Worm (Caenorhabditis elegans) whole organism, L1 larva: ENCODE measurements around the gene C05E7.3.

Experiments
- C34B4.2 ChIP-seq: sonication (generic microtip); optimal IDR thresholded peaks from 2 replicates; lab custom pipeline; 2017; ENCODE audit warnings: mild to moderate bottlenecking, missing genetic modification characterization, missing compliant biosample characterization
- aha-1 ChIP-seq: fragments of 150-350 bp; optimal IDR thresholded peaks from 2 replicates; lab custom pipeline; 2014; ENCODE audit warnings: missing biosample characterization, missing genetic modification characterization
- alr-1 ChIP-seq: fragments of 200-800 bp; sonication (Bioruptor generic); optimal IDR thresholded peaks from 2 replicates; lab custom pipeline; 2018; ENCODE audit warnings: borderline replicate concordance, mild to moderate bottlenecking, missing genetic modification characterization, missing compliant biosample characterization
- aly-2 ChIP-seq: fragments of 150-350 bp; optimal IDR thresholded peaks from 2 replicates; lab custom pipeline; 2014; ENCODE audit warnings: missing biosample characterization, missing genetic modification characterization
- ama-1 ChIP-seq: fragments of 150-350 bp; optimal IDR thresholded peaks from 2 replicates; lab custom pipeline; 2014
- blmp-1 ChIP-seq: fragments of 150-350 bp; optimal IDR thresholded peaks from 2 replicates; lab custom pipeline; 2014; ENCODE audit warnings: missing biosample characterization, missing genetic modification characterization
- ceh-8 ChIP-seq: fragments of 200-800 bp; sonication (Bioruptor generic); optimal IDR thresholded peaks from 2 replicates; lab custom pipeline; 2018; ENCODE audit warnings: mild to moderate bottlenecking, missing genetic modification characterization, moderate library complexity, missing compliant biosample characterization
- ceh-82 ChIP-seq, 3 experiments: fragments of 150-350 bp in 1 of 3; sonication (generic microtip) in 2 of 3; optimal IDR thresholded peaks; 2 replicates each; lab custom pipeline; 2014 to 2017; ENCODE audit warnings: missing biosample characterization in 3 of 3, missing genetic modification characterization in 3 of 3
- ceh-90 ChIP-seq: sonication (generic microtip); optimal IDR thresholded peaks from 2 replicates; lab custom pipeline; 2016; ENCODE audit warnings: missing genetic modification characterization, missing compliant biosample characterization
- ces-1 ChIP-seq: fragments of 150-350 bp; optimal IDR thresholded peaks from 2 replicates; lab custom pipeline; 2014; ENCODE audit warnings: missing biosample characterization, missing genetic modification reagents, missing genetic modification characterization
- dpl-1 ChIP-seq, 3 experiments: fragments of 150-350 bp in 2 of 3; sonication (generic microtip) in 1 of 3; optimal IDR thresholded peaks; 2 replicates each; lab custom pipeline; 2014 to 2017; ENCODE audit warnings: missing biosample characterization in 3 of 3, missing genetic modification characterization in 3 of 3, missing genetic modification reagents in 3 of 3
- dsc-1 ChIP-seq: sonication (generic microtip); optimal IDR thresholded peaks from 2 replicates; lab custom pipeline; 2016; ENCODE audit warnings: mild to moderate bottlenecking, missing genetic modification characterization, missing compliant biosample characterization
- efl-1 ChIP-seq, 4 experiments: fragments of 150-350 bp; optimal IDR thresholded peaks in 3 of 4; peaks in 1 of 4; 1 replicate in 1 of 4; 2 replicates in 3 of 4; lab custom pipeline; 2014; ENCODE audit warnings: missing biosample characterization in 2 of 4, missing genetic modification characterization in 2 of 4, missing genetic modification reagents in 2 of 4
- efl-3 ChIP-seq: fragments of 200-800 bp; sonication (Bioruptor generic); optimal IDR thresholded peaks from 2 replicates; lab custom pipeline; 2018; ENCODE audit warnings: mild to moderate bottlenecking, missing genetic modification characterization, missing compliant biosample characterization
- egl-13 ChIP-seq: sonication (generic microtip); optimal IDR thresholded peaks from 2 replicates; lab custom pipeline; 2016; ENCODE audit warnings: missing genotype, missing genetic modification reagents, missing genetic modification characterization, missing compliant biosample characterization
- egl-27 ChIP-seq, 2 experiments: fragments of 150-350 bp in 1 of 2; sonication (generic microtip); optimal IDR thresholded peaks; 3 replicates each; lab custom pipeline; 2017 to 2018; ENCODE audit warnings: missing biosample characterization in 2 of 2, missing genetic modification characterization in 2 of 2, missing genetic modification reagents in 2 of 2
- elt-3 ChIP-seq, 6 experiments: fragments of 150-350 bp in 1 of 6; sonication (generic microtip); optimal IDR thresholded peaks; 2 replicates each; lab custom pipeline; 2017 to 2018; ENCODE audit warnings: missing biosample characterization in 6 of 6, missing genetic modification characterization in 6 of 6, inconsistent platforms in 1 of 6
- fkh-8 ChIP-seq: sonication (generic microtip); optimal IDR thresholded peaks from 2 replicates; lab custom pipeline; 2016; ENCODE audit warnings: mild to moderate bottlenecking, missing genetic modification characterization, missing compliant biosample characterization
- hpl-2 ChIP-seq: fragments of 150-350 bp; optimal IDR thresholded peaks from 2 replicates; lab custom pipeline; 2014; ENCODE audit warnings: missing biosample characterization, missing genetic modification reagents, missing genetic modification characterization
- jun-1 ChIP-seq: fragments of 150-350 bp; optimal IDR thresholded peaks from 2 replicates; lab custom pipeline; 2014; ENCODE audit warnings: missing biosample characterization, missing genetic modification reagents, missing genetic modification characterization
- lin-13 ChIP-seq: fragments of 150-350 bp; optimal IDR thresholded peaks from 2 replicates; lab custom pipeline; 2014; ENCODE audit warnings: missing biosample characterization, missing genetic modification reagents, missing genetic modification characterization
- lin-14 ChIP-seq: fragments of 200-800 bp; sonication (Bioruptor generic); optimal IDR thresholded peaks from 2 replicates; lab custom pipeline; 2018; ENCODE audit warnings: mild to moderate bottlenecking, missing genetic modification characterization, moderate library complexity, missing compliant biosample characterization
- lin-15B ChIP-seq: fragments of 150-350 bp; sonication (generic microtip); optimal IDR thresholded peaks from 3 replicates; lab custom pipeline; 2014; ENCODE audit warnings: missing biosample characterization, missing genetic modification characterization
- lir-3 ChIP-seq: sonication (generic microtip); optimal IDR thresholded peaks from 2 replicates; lab custom pipeline; 2016; ENCODE audit warnings: mild to moderate bottlenecking, missing genetic modification characterization, moderate library complexity, missing compliant biosample characterization; ENCODE audit not compliant: poor library complexity
- mab-9 ChIP-seq: fragments of 200-800 bp; sonication (Bioruptor generic); IDR thresholded peaks from 2 replicates; pipeline ENCODE4 v1.3.6; 2022; ENCODE audit warnings: missing genetic modification reagents, missing genetic modification characterization, missing compliant biosample characterization
- mep-1 ChIP-seq: fragments of 150-350 bp; optimal IDR thresholded peaks from 2 replicates; lab custom pipeline; 2014; ENCODE audit warnings: missing biosample characterization, missing genetic modification characterization
- nhr-12 ChIP-seq: sonication (generic microtip); optimal IDR thresholded peaks from 2 replicates; lab custom pipeline; 2017; ENCODE audit warnings: missing biosample characterization, missing genetic modification characterization
- nhr-19 ChIP-seq: fragments of 200-800 bp; sonication (Bioruptor generic); conservative IDR thresholded peaks from 2 replicates; pipeline ENCODE4 v1.3.6; 2022; ENCODE audit warnings: missing genetic modification characterization, missing compliant biosample characterization
- nhr-237 ChIP-seq: fragments of 150-350 bp; optimal IDR thresholded peaks from 2 replicates; lab custom pipeline; 2014; ENCODE audit warnings: missing biosample characterization, missing genetic modification characterization
- nhr-28 ChIP-seq: fragments of 150-350 bp; optimal IDR thresholded peaks from 2 replicates; lab custom pipeline; 2014; ENCODE audit warnings: missing biosample characterization, missing genetic modification characterization
- nhr-71 ChIP-seq: sonication (generic microtip); optimal IDR thresholded peaks from 2 replicates; lab custom pipeline; 2016; ENCODE audit warnings: mild to moderate bottlenecking, missing genetic modification characterization, moderate library complexity, missing compliant biosample characterization
- nhr-76 ChIP-seq: sonication (generic microtip); optimal IDR thresholded peaks from 2 replicates; lab custom pipeline; 2017; ENCODE audit warnings: missing biosample characterization, missing genetic modification characterization
- nhr-77 ChIP-seq: fragments of 150-350 bp; optimal IDR thresholded peaks from 2 replicates; lab custom pipeline; 2014; ENCODE audit warnings: missing biosample characterization, missing genetic modification characterization
- nhr-84 ChIP-seq: sonication (generic microtip); optimal IDR thresholded peaks from 2 replicates; lab custom pipeline; 2017; ENCODE audit warnings: missing biosample characterization, missing genetic modification characterization
- nhr-85 ChIP-seq: sonication (generic microtip); peaks from one replicate; lab custom pipeline; 2016; ENCODE audit warnings: missing genetic modification characterization, inconsistent platforms, missing compliant biosample characterization
- nhr-90 ChIP-seq: sonication (generic microtip); optimal IDR thresholded peaks from 2 replicates; lab custom pipeline; 2016; ENCODE audit warnings: mild to moderate bottlenecking, missing genetic modification characterization, missing compliant biosample characterization; ENCODE audit not compliant: poor library complexity
- pag-3 ChIP-seq: sonication (generic microtip); optimal IDR thresholded peaks from 2 replicates; lab custom pipeline; 2017; ENCODE audit warnings: missing genetic modification characterization, mild to moderate bottlenecking, missing compliant biosample characterization, antibody characterized with exemption, borderline replicate concordance; ENCODE audit not compliant: insufficient read depth
- pax-3 ChIP-seq: fragments of 200-800 bp; sonication (Bioruptor generic); optimal IDR thresholded peaks from 2 replicates; lab custom pipeline; 2018; ENCODE audit warnings: mild to moderate bottlenecking, missing genetic modification characterization, moderate library complexity, missing compliant biosample characterization
- rnt-1 ChIP-seq: sonication (generic microtip); optimal IDR thresholded peaks from 2 replicates; lab custom pipeline; 2016; ENCODE audit warnings: mild to moderate bottlenecking, missing genetic modification characterization, moderate library complexity, missing compliant biosample characterization
- skn-1 ChIP-seq: fragments of 150-350 bp; optimal IDR thresholded peaks from 2 replicates; lab custom pipeline; 2014; ENCODE audit warnings: missing biosample characterization, missing genetic modification characterization
- snu-23 ChIP-seq: sonication (generic microtip); optimal IDR thresholded peaks from 2 replicates; lab custom pipeline; 2016; ENCODE audit warnings: missing genetic modification characterization, missing compliant biosample characterization
- swsn-7 ChIP-seq: sonication (generic microtip); optimal IDR thresholded peaks from 2 replicates; lab custom pipeline; 2016; ENCODE audit warnings: missing genetic modification characterization, missing compliant biosample characterization
- tbx-2 ChIP-seq: sonication (generic microtip); optimal IDR thresholded peaks from 2 replicates; lab custom pipeline; 2016; ENCODE audit warnings: missing genetic modification characterization, missing compliant biosample characterization
- unc-86 ChIP-seq: sonication (generic microtip); optimal IDR thresholded peaks from 2 replicates; lab custom pipeline; 2016; ENCODE audit warnings: missing genetic modification characterization, missing compliant biosample characterization
- zip-4 ChIP-seq: fragments of 200-800 bp; sonication (Bioruptor generic); optimal IDR thresholded peaks from 2 replicates; lab custom pipeline; 2018; ENCODE audit warnings: mild to moderate bottlenecking, missing genetic modification characterization, moderate library complexity, missing compliant biosample characterization
- ztf-11 ChIP-seq, 2 experiments: sonication (generic microtip); optimal IDR thresholded peaks; 2 replicates each; lab custom pipeline; 2016 to 2017; ENCODE audit warnings: missing genetic modification characterization in 2 of 2, missing biosample characterization in 1 of 2, missing compliant biosample characterization in 1 of 2

C05E7.3 gene

DNA sequence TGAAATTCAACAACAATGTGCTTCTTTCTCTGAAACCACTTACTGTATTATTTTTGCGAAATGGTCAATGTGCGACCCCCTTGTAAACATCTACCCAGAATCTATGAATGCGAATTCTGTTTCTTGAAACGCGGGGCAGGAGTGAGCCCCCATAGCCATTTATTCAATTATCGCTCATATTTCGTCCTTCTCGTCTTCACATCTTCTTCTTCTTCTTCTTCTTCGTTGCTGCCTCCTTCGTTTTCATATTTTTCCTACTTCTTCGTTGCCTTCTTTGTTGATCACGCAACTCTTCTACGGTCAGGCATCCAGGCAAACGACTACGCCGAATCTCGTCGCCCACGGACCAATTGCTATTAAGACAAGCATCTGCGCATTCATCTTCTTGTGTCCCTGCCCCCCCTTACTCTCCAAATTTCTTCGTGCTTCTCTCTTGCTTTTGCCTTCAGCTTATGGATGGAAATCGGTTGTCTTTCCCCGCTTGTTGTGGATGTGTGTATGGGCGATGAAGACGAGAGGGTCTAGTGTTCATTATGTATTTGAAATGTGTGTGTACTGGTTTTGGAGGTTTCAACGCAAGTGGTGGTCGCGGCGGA is 44.3 kb downstream of the C05E7.3 start:
- peak; percentile 16 for TF ChIP-seq mep-1 (tag; lab: Kevin White, UChicago)
- TF ChIP-seq dsc-1 (tag; lab: Kevin White, UChicago): peak; percentile 9
- TF ChIP-seq pag-3 (tag; lab: Kevin White, UChicago): no peak
- no peak for TF ChIP-seq lin-13
- peak in 1 of 3 experiments; percentile 5 for TF ChIP-seq ceh-82 (tag; optimal IDR thresholded peaks at IDR 0.05; lab: Kevin White, UChicago)
- TF ChIP-seq efl-1 (optimal IDR thresholded peaks at IDR 0.05; lab: Kevin White, UChicago): no peak
- TF ChIP-seq efl-1 (GFP tag; optimal IDR thresholded peaks at IDR 0.05 in 1 of 2; lab: Kevin White, UChicago): no peak
- no peak for TF ChIP-seq nhr-12 (tag; lab: Kevin White, UChicago)
- peak; percentile 51 for TF ChIP-seq lin-14 (GFP tag; lab: Kevin White, UChicago)

ce11 chrX:12899140-12899888 is 47.1 kb downstream of the C05E7.3 start:
- TF ChIP-seq tbx-2 (tag; lab: Kevin White, UChicago) (peak; percentile 53), ztf-11 (tag; optimal IDR thresholded peaks at IDR 0.05; lab: Kevin White, UChicago) (no peak), fkh-8 (tag; lab: Kevin White, UChicago) (peak; percentile 51), nhr-71 (tag; lab: Kevin White, UChicago) (peak; percentile 65), ama-1 (lab: Kevin White, UChicago) (no peak), jun-1 (tag; lab: Kevin White, UChicago) (no peak), efl-1 (optimal IDR thresholded peaks at IDR 0.05; lab: Kevin White, UChicago) (no peak), efl-1 (GFP tag; optimal IDR thresholded peaks at IDR 0.05 in 1 of 2; lab: Kevin White, UChicago) (peak in 1 of 2 experiments; percentile 43), aha-1 (no peak), egl-13 (tag; lab: Kevin White, UChicago) (no peak), nhr-77 (tag; lab: Kevin White, UChicago) (no peak), skn-1 (tag; lab: Kevin White, UChicago) (no peak), snu-23 (GFP tag; lab: Kevin White, UChicago) (peak; percentile 66), hpl-2 (GFP tag; lab: Kevin White, UChicago) (no peak), lir-3 (peak; percentile 5), zip-4 (GFP tag; lab: Kevin White, UChicago) (no peak), aly-2 (tag; lab: Kevin White, UChicago) (no peak), pag-3 (tag; lab: Kevin White, UChicago) (no peak), mep-1 (tag; lab: Kevin White, UChicago) (no peak), elt-3 (tag; optimal IDR thresholded peaks at IDR 0.05; lab: Kevin White, UChicago) (peak in 2 of 6 experiments; percentile 39 to 47), nhr-28 (tag; lab: Kevin White, UChicago) (no peak), ceh-8 (GFP tag; lab: Kevin White, UChicago) (peak; percentile 1), ces-1 (no peak), alr-1 (no peak), egl-27 (tag; optimal IDR thresholded peaks at IDR 0.05; lab: Kevin White, UChicago) (no peak), ceh-82 (tag; optimal IDR thresholded peaks at IDR 0.05; lab: Kevin White, UChicago) (peak in 1 of 3 experiments; percentile 44), rnt-1 (tag; lab: Kevin White, UChicago) (peak; percentile 5), nhr-84 (no peak), pax-3 (tag; lab: Kevin White, UChicago) (no peak), unc-86 (tag; lab: Kevin White, UChicago) (no peak), nhr-85 (tag; lab: Kevin White, UChicago) (peak; percentile 75), nhr-237 (tag; lab: Kevin White, UChicago) (no peak), nhr-76 (tag; lab: Kevin White, UChicago) (no peak), nhr-19 (GFP tag; lab: Robert Waterston, UW) (peak; percentile 89), dpl-1 (GFP tag; optimal IDR thresholded peaks at IDR 0.05; lab: Kevin White, UChicago) (no peak), ceh-90 (tag; lab: Kevin White, UChicago) (no peak), efl-3 (GFP tag; lab: Kevin White, UChicago) (no peak), blmp-1 (tag; lab: Kevin White, UChicago) (peak; percentile 54), swsn-7 (peak; percentile 36), nhr-90 (tag; lab: Kevin White, UChicago) (no peak), C34B4.2 (tag; lab: Kevin White, UChicago) (no peak), lin-13 (no peak), mab-9 (no peak), dsc-1 (tag; lab: Kevin White, UChicago) (peak; percentile 22), lin-15B (tag; lab: Kevin White, UChicago) (no peak)
